Worm (Caenorhabditis elegans): ENCODE measurements around the gene Y41D4B.11.
A peak's percentile ranks its signal among the peaks of the same experiment; 100 is the strongest.

The Y41D4B.11 gene

ce11 chrIV:1649794-1650193 is 44.3 kb downstream of the Y41D4B.11 start (continued):
- TF ChIP-seq nhr-6 (tag; optimal IDR thresholded peaks at IDR 0.05) (no peak), lin-13 (GFP tag; optimal IDR thresholded peaks at IDR 0.05) (no peak), aha-1 (tag) (peak; percentile 78), daf-19 (GFP tag; conservative IDR thresholded peaks at IDR 0.05) (no peak), mdl-1 (tag; optimal IDR thresholded peaks at IDR 0.05) (peak in 1 of 2 experiments; percentile 67), F26F4.8 (GFP tag; conservative IDR thresholded peaks at IDR 0.05) (no peak), Y5F2A.4 (GFP tag; optimal IDR thresholded peaks at IDR 0.05) (no peak), rbr-2 (tag; optimal IDR thresholded peaks at IDR 0.05) (no peak), hlh-11 (tag; optimal IDR thresholded peaks at IDR 0.05) (peak; percentile 69), F10B5.3 (tag; optimal IDR thresholded peaks at IDR 0.05) (no peak), lir-3 (tag; optimal IDR thresholded peaks at IDR 0.05) (no peak), hmg-1.1 (GFP tag; IDR thresholded peaks at IDR 0.05) (no peak), dmd-9 (GFP tag; IDR thresholded peaks at IDR 0.05) (no peak), nhr-28 (tag; optimal IDR thresholded peaks at IDR 0.05) (peak; percentile 59), pha-4 (GFP tag; IDR thresholded peaks at IDR 0.05) (no peak), pha-4 (tag; optimal IDR thresholded peaks at IDR 0.05) (no peak), unc-39 (tag; optimal IDR thresholded peaks at IDR 0.05) (no peak), daf-12 (tag; optimal IDR thresholded peaks at IDR 0.05) (no peak), madf-5 (GFP tag; IDR thresholded peaks at IDR 0.05) (no peak), hlh-30 (tag; optimal IDR thresholded peaks at IDR 0.05; ENCODE audit: insufficient read depth) (peak; percentile 79), sdz-12 (GFP tag; optimal IDR thresholded peaks at IDR 0.05) (no peak), dve-1 (tag; optimal IDR thresholded peaks at IDR 0.05; ENCODE audit: insufficient read depth) (peak; percentile 55), set-16 (GFP tag; IDR thresholded peaks at IDR 0.05) (no peak), nhr-48 (tag; optimal IDR thresholded peaks at IDR 0.05) (no peak), ceh-28 (tag; optimal IDR thresholded peaks at IDR 0.05) (no peak), hif-1 (tag; optimal IDR thresholded peaks at IDR 0.05) (peak in 1 of 2 experiments; percentile 44), madf-9 (GFP tag; conservative IDR thresholded peaks at IDR 0.05) (no peak), Y75B8A.6 (GFP tag; IDR thresholded peaks at IDR 0.05) (no peak), pqm-1 (tag; optimal IDR thresholded peaks at IDR 0.05) (no peak), nhr-11 (tag; optimal IDR thresholded peaks at IDR 0.05) (peak; percentile 10), F49E8.2 (tag; optimal IDR thresholded peaks at IDR 0.05; ENCODE audit: borderline replicate concordance) (no peak), T20F7.1 (GFP tag; optimal IDR thresholded peaks at IDR 0.05) (peak; percentile 50)

- TF ChIP-seq dmd-6 (GFP tag; IDR thresholded peaks at IDR 0.05) (peak; percentile 73), egl-27 (tag; optimal IDR thresholded peaks at IDR 0.05) (no peak), jun-1 (tag; optimal IDR thresholded peaks at IDR 0.05) (peak; percentile 3), mep-1 (tag; optimal IDR thresholded peaks at IDR 0.05) (peak; percentile 66), mdl-1 (tag; optimal IDR thresholded peaks at IDR 0.05) (peak; percentile 9 to 75), nhr-10 (tag; optimal IDR thresholded peaks at IDR 0.05) (peak; percentile 20), tra-1 (GFP tag; IDR thresholded peaks at IDR 0.05) (no peak), zfp-2 (tag; optimal IDR thresholded peaks at IDR 0.05) (no peak), hmg-1.1 (GFP tag; IDR thresholded peaks at IDR 0.05) (0 out of 2 replicates have a peak, but pooled peaks have one; percentile 26), mes-2 (tag; optimal IDR thresholded peaks at IDR 0.05; ENCODE audit: poor library complexity, severe bottlenecking) (peak; percentile 50), ceh-62 (tag; optimal IDR thresholded peaks at IDR 0.05) (no peak), daf-12 (tag; optimal IDR thresholded peaks at IDR 0.05) (no peak), php-3 (GFP tag; IDR thresholded peaks at IDR 0.05) (no peak), mxl-3 (GFP tag; optimal IDR thresholded peaks at IDR 0.05) (peak; percentile 66), daf-16 (GFP tag; optimal IDR thresholded peaks at IDR 0.05) (no peak), daf-16 (tag; optimal IDR thresholded peaks at IDR 0.05) (no peak), dve-1 (tag; optimal IDR thresholded peaks at IDR 0.05; ENCODE audit: insufficient read depth) (peak; percentile 65), F10B5.3 (tag; optimal IDR thresholded peaks at IDR 0.05) (no peak), unc-62 (GFP tag; optimal IDR thresholded peaks at IDR 0.05 in 1 of 2) (no peak), unc-62 (tag; optimal IDR thresholded peaks at IDR 0.05) (no peak), nhr-11 (tag; optimal IDR thresholded peaks at IDR 0.05) (no peak), hif-1 (tag; optimal IDR thresholded peaks at IDR 0.05) (no peak), cey-2 (tag; optimal IDR thresholded peaks at IDR 0.05; ENCODE audit: borderline replicate concordance, insufficient read depth) (no peak), daf-19 (GFP tag; conservative IDR thresholded peaks at IDR 0.05) (no peak), ztf-7 (tag; optimal IDR thresholded peaks at IDR 0.05) (no peak), aly-2 (tag; optimal IDR thresholded peaks at IDR 0.05) (no peak), hlh-30 (tag; optimal IDR thresholded peaks at IDR 0.05; ENCODE audit: insufficient read depth) (peak; percentile 68), nhr-237 (tag; optimal IDR thresholded peaks at IDR 0.05) (no peak)
Measured at ce11 chrIV:1655312-1655711, 49.8 kb downstream of the Y41D4B.11 start.

All from whole organism, L4 larva.